Worm (Caenorhabditis elegans) whole organism, young adult: ENCODE results near the gene skat-1.

ENCODE experiments used
- C17E4.6 ChIP-seq: fragments of 200-800 bp; sonication (Bioruptor generic); IDR thresholded peaks from 2 replicates; pipeline ENCODE4 v1.3.6; 2022; ENCODE audit warnings: missing genetic modification reagents, missing genetic modification characterization, missing compliant biosample characterization
- D2030.7 ChIP-seq: fragments of 200-800 bp; sonication (Bioruptor generic); IDR thresholded peaks from 2 replicates; pipeline ENCODE4 v1.3.6; 2022; ENCODE audit warnings: missing genetic modification reagents, missing genetic modification characterization, missing compliant biosample characterization
- F22D6.2 ChIP-seq: sonication (generic microtip); optimal IDR thresholded peaks from 2 replicates; lab custom pipeline; 2016; ENCODE audit warnings: mild to moderate bottlenecking, missing genetic modification characterization, missing compliant biosample characterization
- F23B12.7 ChIP-seq: sonication (generic microtip); optimal IDR thresholded peaks from 2 replicates; lab custom pipeline; 2017; ENCODE audit warnings: missing genetic modification characterization, mild to moderate bottlenecking, missing compliant biosample characterization, antibody characterized with exemption, moderate library complexity; ENCODE audit not compliant: insufficient read depth
- F57A8.1 ChIP-seq: fragments of 200-800 bp; sonication (Bioruptor generic); optimal IDR thresholded peaks from 2 replicates; lab custom pipeline; 2018; ENCODE audit warnings: mild to moderate bottlenecking, missing genetic modification characterization, moderate library complexity, missing compliant biosample characterization
- Y53G8AR.9 ChIP-seq: fragments of 200-800 bp; sonication (Bioruptor generic); conservative IDR thresholded peaks from 2 replicates; pipeline ENCODE4 v1.3.6; 2022; ENCODE audit warnings: missing genetic modification reagents, missing genetic modification characterization, missing compliant biosample characterization
- ZK185.1 ChIP-seq: sonication (generic microtip); optimal IDR thresholded peaks from 2 replicates; lab custom pipeline; 2016; ENCODE audit warnings: mild to moderate bottlenecking, missing genetic modification characterization, missing compliant biosample characterization; ENCODE audit not compliant: poor library complexity, severe bottlenecking
- attf-3 ChIP-seq: fragments of 200-800 bp; sonication (Bioruptor generic); conservative IDR thresholded peaks from 2 replicates; pipeline ENCODE4 v1.3.6; 2022; ENCODE audit warnings: missing genetic modification reagents, missing genetic modification characterization, missing compliant biosample characterization
- attf-5 ChIP-seq: fragments of 200-800 bp; sonication (Bioruptor generic); optimal IDR thresholded peaks from 2 replicates; lab custom pipeline; 2018; ENCODE audit warnings: mild to moderate bottlenecking, missing genetic modification characterization, missing compliant biosample characterization
- ceh-58 ChIP-seq: fragments of 200-800 bp; sonication (Bioruptor generic); IDR thresholded peaks from 2 replicates; pipeline ENCODE4 v1.3.6; 2022; ENCODE audit warnings: missing genetic modification characterization, missing compliant biosample characterization
- dox-1 ChIP-seq: fragments of 200-800 bp; sonication (Bioruptor generic); IDR thresholded peaks from 2 replicates; pipeline ENCODE4 v1.3.6; 2022; ENCODE audit warnings: missing genetic modification reagents, missing genetic modification characterization, missing compliant biosample characterization
- dpff-1 ChIP-seq: sonication (generic microtip); optimal IDR thresholded peaks from 2 replicates; lab custom pipeline; 2017; ENCODE audit warnings: mild to moderate bottlenecking, missing genetic modification characterization, missing compliant biosample characterization
- efl-1 ChIP-seq: fragments of 150-350 bp; optimal IDR thresholded peaks from 2 replicates; lab custom pipeline; 2014; ENCODE audit warnings: missing biosample characterization, missing genetic modification reagents, missing genetic modification characterization
- ets-4 ChIP-seq: fragments of 200-800 bp; sonication (Bioruptor generic); optimal IDR thresholded peaks from 2 replicates; lab custom pipeline; 2018; ENCODE audit warnings: mild to moderate bottlenecking, missing genetic modification characterization, missing compliant biosample characterization
- hlh-12 ChIP-seq: sonication (generic microtip); optimal IDR thresholded peaks from 2 replicates; lab custom pipeline; 2016; ENCODE audit warnings: missing genetic modification characterization, missing compliant biosample characterization
- hlh-26 ChIP-seq: fragments of 200-800 bp; sonication (Bioruptor generic); conservative IDR thresholded peaks from 2 replicates; pipeline ENCODE4 v1.3.6; 2022; ENCODE audit warnings: missing genetic modification reagents, missing genetic modification characterization, missing compliant biosample characterization
- hmg-20 ChIP-seq: fragments of 200-800 bp; sonication (Bioruptor generic); IDR thresholded peaks from 2 replicates; pipeline ENCODE4 v1.3.6; 2022; ENCODE audit warnings: missing genetic modification reagents, missing genetic modification characterization, missing compliant biosample characterization
- hsf-1 ChIP-seq: fragments of 200-800 bp; sonication (Bioruptor generic); IDR thresholded peaks from 2 replicates; pipeline ENCODE4 v1.3.6; 2022; ENCODE audit warnings: missing genetic modification reagents, missing genetic modification characterization, missing compliant biosample characterization
- let-607 ChIP-seq, 2 experiments: fragments of 200-800 bp in 1 of 2; sonication (Bioruptor generic) in 1 of 2; sonication (generic microtip) in 1 of 2; optimal IDR thresholded peaks; 2 replicates each; lab custom pipeline; 2016 to 2018; ENCODE audit warnings: mild to moderate bottlenecking in 2 of 2, missing compliant biosample characterization in 2 of 2, missing genetic modification characterization in 2 of 2, moderate library complexity in 2 of 2, missing genotype in 1 of 2
- lin-54 ChIP-seq: fragments of 200-800 bp; sonication (Bioruptor generic); optimal IDR thresholded peaks from 2 replicates; lab custom pipeline; 2018; ENCODE audit warnings: mild to moderate bottlenecking, missing genetic modification characterization, missing compliant biosample characterization
- lir-1 ChIP-seq: fragments of 200-800 bp; sonication (Bioruptor generic); conservative IDR thresholded peaks from 2 replicates; pipeline ENCODE4 v1.3.6; 2022; ENCODE audit warnings: missing genetic modification reagents, missing genetic modification characterization, missing compliant biosample characterization
- lsy-27 ChIP-seq: sonication (generic microtip); optimal IDR thresholded peaks from 2 replicates; lab custom pipeline; 2017; ENCODE audit warnings: missing genetic modification characterization, mild to moderate bottlenecking, missing compliant biosample characterization, antibody characterized with exemption, missing genotype, borderline replicate concordance; ENCODE audit not compliant: insufficient read depth
- madf-8 ChIP-seq: fragments of 200-800 bp; sonication (Bioruptor generic); conservative IDR thresholded peaks from 2 replicates; pipeline ENCODE4 v1.3.6; 2022; ENCODE audit warnings: missing genetic modification reagents, missing genetic modification characterization, missing compliant biosample characterization
- mel-28 ChIP-seq: sonication (generic microtip); optimal IDR thresholded peaks from 2 replicates; lab custom pipeline; 2016; ENCODE audit warnings: borderline replicate concordance, mild to moderate bottlenecking, missing genetic modification characterization, missing compliant biosample characterization
- nfyb-1 ChIP-seq: fragments of 200-800 bp; sonication (Bioruptor generic); IDR thresholded peaks from 2 replicates; pipeline ENCODE4 v1.3.6; 2022; ENCODE audit warnings: missing genetic modification reagents, missing genetic modification characterization, missing compliant biosample characterization
- nhr-80 ChIP-seq: sonication (generic microtip); optimal IDR thresholded peaks from 2 replicates; lab custom pipeline; 2016; ENCODE audit warnings: missing genetic modification characterization, missing compliant biosample characterization
- snpc-1.1 ChIP-seq: sonication (generic microtip); optimal IDR thresholded peaks from 2 replicates; lab custom pipeline; 2017; ENCODE audit warnings: missing genetic modification characterization, mild to moderate bottlenecking, missing compliant biosample characterization, antibody characterized with exemption, moderate library complexity, missing genotype, missing genetic modification reagents; ENCODE audit not compliant: insufficient read depth
- snpc-3.4 ChIP-seq: sonication (generic microtip); optimal IDR thresholded peaks from 2 replicates; lab custom pipeline; 2017; ENCODE audit warnings: missing genetic modification characterization, mild to moderate bottlenecking, missing compliant biosample characterization, antibody characterized with exemption, moderate library complexity, missing genotype, missing genetic modification reagents
- snpc-4 ChIP-seq, 5 experiments: fragments of 150-350 bp in 1 of 5; sonication (generic microtip) in 4 of 5; optimal IDR thresholded peaks; 2 replicates each; lab custom pipeline; 2014 to 2018; ENCODE audit warnings: missing genetic modification characterization in 5 of 5, missing biosample characterization in 3 of 5, antibody characterized with exemption in 2 of 5, mild to moderate bottlenecking in 2 of 5, missing compliant biosample characterization in 2 of 5, missing genotype in 2 of 5, moderate library complexity in 2 of 5, missing genetic modification reagents in 1 of 5
- somi-1 ChIP-seq: fragments of 200-800 bp; sonication (Bioruptor generic); optimal IDR thresholded peaks from 2 replicates; lab custom pipeline; 2018; ENCODE audit warnings: mild to moderate bottlenecking, missing genetic modification characterization, missing compliant biosample characterization
- tbp1 ChIP-seq: fragments of 200-800 bp; sonication (Bioruptor generic); optimal IDR thresholded peaks from 2 replicates; lab custom pipeline; 2018; ENCODE audit warnings: mild to moderate bottlenecking, missing genetic modification characterization, missing compliant biosample characterization
- tbx-9 ChIP-seq: sonication (generic microtip); optimal IDR thresholded peaks from 2 replicates; lab custom pipeline; 2016; ENCODE audit warnings: borderline replicate concordance, missing genetic modification characterization, inconsistent platforms, missing compliant biosample characterization
- unc-130 ChIP-seq: sonication (generic microtip); optimal IDR thresholded peaks from 2 replicates; lab custom pipeline; 2016; ENCODE audit warnings: missing genetic modification reagents, missing genetic modification characterization, missing compliant biosample characterization
- xnd-1 ChIP-seq: sonication (generic microtip); optimal IDR thresholded peaks from 2 replicates; lab custom pipeline; 2016; ENCODE audit warnings: missing genotype, missing genetic modification reagents, missing genetic modification characterization, missing compliant biosample characterization
- zfh-2 ChIP-seq: fragments of 200-800 bp; sonication (Bioruptor generic); conservative IDR thresholded peaks from 2 replicates; pipeline ENCODE4 v1.3.6; 2022; ENCODE audit warnings: missing genetic modification reagents, missing genetic modification characterization, missing compliant biosample characterization
- ztf-28 ChIP-seq: fragments of 200-800 bp; sonication (Bioruptor generic); IDR thresholded peaks from 2 replicates; pipeline ENCODE4 v1.3.6; 2022; ENCODE audit warnings: missing genetic modification reagents, missing genetic modification characterization, missing compliant biosample characterization

Gene skat-1

ce11 chrIII:8971255-8972020 lies 25.1 kb downstream of the skat-1 start, which contains the start of the genes eif-3.D and R08D7.4 (continued):
- no peak for TF ChIP-seq hlh-26 (GFP tag; lab: Robert Waterston, UW)
- no peak for TF ChIP-seq ztf-28 (GFP tag; lab: Robert Waterston, UW)
- no peak for TF ChIP-seq dpff-1
- peak; percentile 29 for TF ChIP-seq nhr-80 (tag; lab: Kevin White, UChicago)
- peak; percentile 30 for TF ChIP-seq F23B12.7
- TF ChIP-seq lir-1 (GFP tag; lab: Robert Waterston, UW), result no peak
- TF ChIP-seq dox-1, result peak; percentile 70
- no peak for TF ChIP-seq nfyb-1 (GFP tag; lab: Robert Waterston, UW)
- no peak for TF ChIP-seq attf-3 (GFP tag; lab: Robert Waterston, UW)
- TF ChIP-seq let-607 (tag; optimal IDR thresholded peaks at IDR 0.05; lab: Kevin White, UChicago), result peak in 1 of 2 experiments; percentile 30
- TF ChIP-seq snpc-3.4 (tag; lab: Kevin White, UChicago), result peak; percentile 36
- peak; percentile 37 for TF ChIP-seq tbp1 (GFP tag; lab: Kevin White, UChicago)
- TF ChIP-seq attf-5 (GFP tag; lab: Kevin White, UChicago), result peak; percentile 49
- TF ChIP-seq snpc-1.1 (tag; lab: Kevin White, UChicago), result no peak
- TF ChIP-seq lin-54 (GFP tag; lab: Kevin White, UChicago), result peak; percentile 65
- no peak for TF ChIP-seq madf-8
- TF ChIP-seq hsf-1 (GFP tag; lab: Robert Waterston, UW), result no peak
- no peak for TF ChIP-seq mel-28 (tag; lab: Kevin White, UChicago)
- TF ChIP-seq C17E4.6 (GFP tag; lab: Robert Waterston, UW), result no peak
- no peak for TF ChIP-seq hlh-12
- TF ChIP-seq Y53G8AR.9 (GFP tag; lab: Robert Waterston, UW), result no peak
- TF ChIP-seq lsy-27 (tag; lab: Kevin White, UChicago), result no peak
- TF ChIP-seq ets-4 (GFP tag; lab: Kevin White, UChicago), result no peak
- TF ChIP-seq somi-1, result no peak
- TF ChIP-seq snpc-4 (GFP tag; optimal IDR thresholded peaks at IDR 0.05; lab: Kevin White, UChicago), result peak; percentile 0
- TF ChIP-seq snpc-4 (tag; optimal IDR thresholded peaks at IDR 0.05; lab: Kevin White, UChicago), result peak in 3 of 4 experiments; percentile 12 to 61 (median 20)
- TF ChIP-seq zfh-2 (GFP tag; lab: Robert Waterston, UW), result no peak
- TF ChIP-seq F57A8.1, result no peak
- no peak for TF ChIP-seq hmg-20 (GFP tag; lab: Robert Waterston, UW)
- peak; percentile 25; the same call in 1 of the 2 replicates for TF ChIP-seq D2030.7
- TF ChIP-seq ceh-58 (GFP tag; lab: Robert Waterston, UW), result no peak
- TF ChIP-seq tbx-9 (tag; lab: Kevin White, UChicago), result no peak
- no peak for TF ChIP-seq ZK185.1 (tag; lab: Kevin White, UChicago)
- TF ChIP-seq, all 124 proteins: peak for 24

- TF ChIP-seq efl-1 (GFP tag; lab: Kevin White, UChicago) (no peak), xnd-1 (tag; lab: Kevin White, UChicago) (no peak), F22D6.2 (tag; lab: Kevin White, UChicago) (no peak), unc-130 (peak; percentile 26)
These were observed 28.9 kb downstream of the skat-1 start, which contains the start of the genes bud-13 and rpap-2 for ce11 chrIII:8967639-8968038. TSS of gene bud-13 (minus strand) at chrIII:8967727. TSS of gene rpap-2 (plus strand) at chrIII:8967967.
